Worm (Caenorhabditis elegans): ENCODE measurements around the gene C01C10.2.

ce11 chrX:7416082-7416481 lies 21.8 kb downstream of the C01C10.2 start, which contains the start of gene C10A4.1:
- TF ChIP-seq unc-39 (tag; optimal IDR thresholded peaks at IDR 0.05) (no peak), aly-2 (tag; optimal IDR thresholded peaks at IDR 0.05) (no peak), dmd-4 (tag; optimal IDR thresholded peaks at IDR 0.05) (no peak), nhr-11 (tag; optimal IDR thresholded peaks at IDR 0.05) (no peak), zag-1 (tag; optimal IDR thresholded peaks at IDR 0.05) (no peak), lsy-2 (tag; optimal IDR thresholded peaks at IDR 0.05) (no peak)
